Fruit fly (Drosophila melanogaster) whole organism, prepupa: ENCODE results near the gene HGTX.

Source experiments
- Blimp-1 ChIP-seq: fragments of 200-800 bp; sonication (Bioruptor generic); optimal IDR thresholded peaks from 3 replicates; lab custom pipeline; 2017; ENCODE audit warnings: missing biosample characterization, missing genetic modification characterization, mild to moderate bottlenecking, moderate library complexity, missing genetic modification reagents
- CG10631 ChIP-seq: fragments of 200-800 bp; sonication (Bioruptor generic); optimal IDR thresholded peaks from 2 replicates; lab custom pipeline; 2016; ENCODE audit warnings: missing biosample characterization, missing genetic modification characterization
- CG10669 ChIP-seq: fragments of 200-800 bp; sonication (Bioruptor generic); optimal IDR thresholded peaks from 3 replicates; lab custom pipeline; 2018; ENCODE audit warnings: missing biosample characterization, mild to moderate bottlenecking, missing genetic modification characterization, moderate library complexity
- CG11294 ChIP-seq: fragments of 200-800 bp; sonication (Bioruptor generic); IDR thresholded peaks from 2 replicates; pipeline ENCODE4 v1.3.6; 2022; ENCODE audit warnings: missing biosample characterization, missing genetic modification characterization
- CG11762 ChIP-seq: fragments of 200-800 bp; sonication (Bioruptor generic); optimal IDR thresholded peaks from 3 replicates; lab custom pipeline; 2016; ENCODE audit warnings: missing biosample characterization, missing genetic modification characterization; ENCODE audit not compliant: insufficient read depth
- CG11902 ChIP-seq: fragments of 200-800 bp; sonication (Bioruptor generic); optimal IDR thresholded peaks from 3 replicates; lab custom pipeline; 2016; ENCODE audit warnings: missing biosample characterization, missing genetic modification characterization
- CG15336 ChIP-seq: fragments of 200-800 bp; sonication (Bioruptor generic); IDR thresholded peaks from 2 replicates; pipeline ENCODE4 v1.3.6; 2022; ENCODE audit warnings: missing biosample characterization, missing genetic modification characterization
- CG16779 ChIP-seq: fragments of 200-800 bp; sonication (Bioruptor generic); optimal IDR thresholded peaks from 3 replicates; lab custom pipeline; 2017; ENCODE audit warnings: missing biosample characterization, mild to moderate bottlenecking, missing genetic modification characterization
- CG3032 ChIP-seq: fragments of 200-800 bp; optimal IDR thresholded peaks from 2 replicates; lab custom pipeline; 2019; ENCODE audit warnings: missing biosample characterization, mild to moderate bottlenecking, missing genetic modification characterization, moderate library complexity
- CG31627 ChIP-seq: fragments of 200-800 bp; sonication (Bioruptor generic); optimal IDR thresholded peaks from 3 replicates; lab custom pipeline; 2016; ENCODE audit warnings: missing biosample characterization, missing genetic modification characterization
- CG32006 ChIP-seq: fragments of 200-800 bp; sonication (Bioruptor generic); optimal IDR thresholded peaks from 3 replicates; lab custom pipeline; 2017; ENCODE audit warnings: missing biosample characterization, mild to moderate bottlenecking, missing genetic modification characterization
- CG34406 ChIP-seq: fragments of 200-800 bp; sonication (Bioruptor generic); optimal IDR thresholded peaks from 3 replicates; lab custom pipeline; 2016; ENCODE audit warnings: missing biosample characterization, missing genetic modification characterization
- CG3919 ChIP-seq: fragments of 200-800 bp; sonication (Bioruptor generic); optimal IDR thresholded peaks from 3 replicates; lab custom pipeline; 2016; ENCODE audit warnings: missing biosample characterization, missing genetic modification characterization
- CG4318 ChIP-seq: fragments of 200-800 bp; sonication (Bioruptor generic); optimal IDR thresholded peaks from 3 replicates; lab custom pipeline; 2017; ENCODE audit warnings: missing biosample characterization, mild to moderate bottlenecking, missing genetic modification characterization
- CG6163 ChIP-seq: fragments of 200-800 bp; sonication (Bioruptor generic); IDR thresholded peaks from 3 replicates; pipeline ENCODE4 v1.3.6; 2022; ENCODE audit warnings: missing biosample characterization, missing genetic modification characterization
- CG6276 ChIP-seq: fragments of 200-800 bp; sonication (Bioruptor generic); optimal IDR thresholded peaks from 2 replicates; lab custom pipeline; 2017; ENCODE audit warnings: missing biosample characterization, mild to moderate bottlenecking, missing genetic modification characterization
- CG6792 ChIP-seq: fragments of 200-800 bp; sonication (Bioruptor generic); optimal IDR thresholded peaks from 3 replicates; lab custom pipeline; 2016; ENCODE audit warnings: missing biosample characterization, missing genetic modification characterization
- CG6808 ChIP-seq: fragments of 200-800 bp; sonication (Bioruptor generic); optimal IDR thresholded peaks from 3 replicates; lab custom pipeline; 2017; ENCODE audit warnings: missing biosample characterization, missing genetic modification characterization, mild to moderate bottlenecking, moderate library complexity, missing genetic modification reagents
- CG6854 ChIP-seq: fragments of 200-800 bp; sonication (Bioruptor generic); optimal IDR thresholded peaks from 2 replicates; lab custom pipeline; 2017; ENCODE audit warnings: missing biosample characterization, mild to moderate bottlenecking, missing genetic modification characterization
- CG7368 ChIP-seq: fragments of 200-800 bp; sonication (Bioruptor generic); optimal IDR thresholded peaks from 3 replicates; lab custom pipeline; 2016; ENCODE audit warnings: missing biosample characterization, missing genetic modification characterization
- CG8119 ChIP-seq: fragments of 200-800 bp; sonication (Bioruptor generic); IDR thresholded peaks from 3 replicates; pipeline ENCODE4 v1.3.6; 2022; ENCODE audit warnings: missing biosample characterization, missing genetic modification characterization
- CG8632 ChIP-seq: fragments of 200-800 bp; sonication (Bioruptor generic); optimal IDR thresholded peaks from 3 replicates; lab custom pipeline; 2016; ENCODE audit warnings: missing biosample characterization, missing genetic modification characterization
- CG9139 ChIP-seq: fragments of 200-800 bp; sonication (Bioruptor generic); optimal IDR thresholded peaks from 3 replicates; lab custom pipeline; 2017; ENCODE audit warnings: missing biosample characterization, mild to moderate bottlenecking, missing genetic modification characterization
- Eip75B ChIP-seq: fragments of 200-800 bp; sonication (Bioruptor generic); optimal IDR thresholded peaks from 3 replicates; lab custom pipeline; 2016; ENCODE audit warnings: missing biosample characterization, missing genetic modification characterization
- Eip78C ChIP-seq: fragments of 200-800 bp; sonication (Bioruptor generic); peaks from one replicate; lab custom pipeline; 2016; ENCODE audit warnings: missing biosample characterization, missing genetic modification characterization
- Eip93F ChIP-seq: fragments of 200-800 bp; sonication (Bioruptor generic); optimal IDR thresholded peaks from 2 replicates; lab custom pipeline; 2016; ENCODE audit warnings: missing biosample characterization, mild to moderate bottlenecking, missing genetic modification characterization
- Ets96B ChIP-seq: fragments of 200-800 bp; optimal IDR thresholded peaks from 2 replicates; lab custom pipeline; 2019; ENCODE audit warnings: missing biosample characterization, mild to moderate bottlenecking, missing genetic modification characterization, moderate library complexity
- Hr38 ChIP-seq: sonication (Bioruptor generic); optimal IDR thresholded peaks from 2 replicates; lab custom pipeline; 2016; ENCODE audit warnings: missing biosample characterization, missing genetic modification characterization
- Hr39 ChIP-seq: fragments of 200-800 bp; sonication (Bioruptor generic); optimal IDR thresholded peaks from 2 replicates; lab custom pipeline; 2016; ENCODE audit warnings: missing biosample characterization, missing genetic modification characterization
- Hr4 ChIP-seq: fragments of 200-800 bp; sonication (Bioruptor generic); optimal IDR thresholded peaks from 3 replicates; lab custom pipeline; 2016; ENCODE audit warnings: missing biosample characterization, missing genetic modification characterization
- Lpt ChIP-seq: fragments of 200-800 bp; sonication (Bioruptor generic); optimal IDR thresholded peaks from 3 replicates; lab custom pipeline; 2016; ENCODE audit warnings: missing biosample characterization, missing genetic modification characterization
- Met ChIP-seq: fragments of 200-800 bp; sonication (Bioruptor generic); optimal IDR thresholded peaks from 3 replicates; lab custom pipeline; 2016; ENCODE audit warnings: missing biosample characterization, missing genetic modification characterization
- OdsH ChIP-seq: fragments of 200-800 bp; sonication (Bioruptor generic); optimal IDR thresholded peaks from 3 replicates; lab custom pipeline; 2016; ENCODE audit warnings: missing biosample characterization, missing genetic modification characterization
- Smox ChIP-seq: fragments of 200-800 bp; sonication (Bioruptor generic); optimal IDR thresholded peaks from 3 replicates; lab custom pipeline; 2016; ENCODE audit warnings: missing biosample characterization, missing genetic modification characterization
- Sox102F ChIP-seq: fragments of 200-800 bp; sonication (Bioruptor generic); optimal IDR thresholded peaks from 2 replicates; lab custom pipeline; 2016; ENCODE audit warnings: missing biosample characterization, mild to moderate bottlenecking, missing genetic modification characterization
- Sox15 ChIP-seq: fragments of 200-800 bp; sonication (Bioruptor generic); optimal IDR thresholded peaks from 3 replicates; lab custom pipeline; 2016; ENCODE audit warnings: missing biosample characterization, missing genetic modification characterization
- achi ChIP-seq: fragments of 200-800 bp; sonication (Bioruptor generic); optimal IDR thresholded peaks from 3 replicates; lab custom pipeline; 2016; ENCODE audit warnings: missing biosample characterization, missing genetic modification characterization
- acj6 ChIP-seq: fragments of 200-800 bp; sonication (Bioruptor generic); optimal IDR thresholded peaks from 3 replicates; lab custom pipeline; 2016; ENCODE audit warnings: missing biosample characterization, missing genetic modification characterization
- cyc ChIP-seq: fragments of 200-800 bp; sonication (Bioruptor generic); optimal IDR thresholded peaks from 3 replicates; lab custom pipeline; 2016; ENCODE audit warnings: missing biosample characterization, missing genetic modification characterization
- dac ChIP-seq: fragments of 200-800 bp; sonication (Bioruptor generic); optimal IDR thresholded peaks from 2 replicates; lab custom pipeline; 2017; ENCODE audit warnings: missing biosample characterization, mild to moderate bottlenecking, missing genetic modification characterization
- dsx ChIP-seq: fragments of 200-800 bp; optimal IDR thresholded peaks from 3 replicates; lab custom pipeline; 2019; ENCODE audit warnings: missing biosample characterization, mild to moderate bottlenecking, missing genetic modification characterization, moderate library complexity; ENCODE audit not compliant: poor library complexity, severe bottlenecking
- eg ChIP-seq: fragments of 200-800 bp; sonication (Bioruptor generic); IDR thresholded peaks from 3 replicates; pipeline ENCODE4 v1.3.6; 2022; ENCODE audit warnings: missing biosample characterization, missing genetic modification characterization
- esn ChIP-seq: fragments of 200-800 bp; sonication (Bioruptor generic); optimal IDR thresholded peaks from 2 replicates; lab custom pipeline; 2016; ENCODE audit warnings: missing biosample characterization, mild to moderate bottlenecking, missing genetic modification characterization, moderate library complexity
- fd59A ChIP-seq: fragments of 200-800 bp; sonication (Bioruptor generic); optimal IDR thresholded peaks from 2 replicates; lab custom pipeline; 2017; ENCODE audit warnings: missing biosample characterization, mild to moderate bottlenecking, missing genetic modification characterization, missing genetic modification reagents
- fd85E ChIP-seq: fragments of 200-800 bp; sonication (Bioruptor generic); optimal IDR thresholded peaks from 3 replicates; lab custom pipeline; 2016; ENCODE audit warnings: missing biosample characterization, missing genetic modification characterization
- fkh ChIP-seq: fragments of 200-800 bp; sonication (Bioruptor generic); optimal IDR thresholded peaks from 3 replicates; lab custom pipeline; 2017; ENCODE audit warnings: missing biosample characterization, mild to moderate bottlenecking, missing genetic modification characterization, moderate library complexity
- lz ChIP-seq: fragments of 200-800 bp; sonication (Bioruptor generic); optimal IDR thresholded peaks from 3 replicates; lab custom pipeline; 2016; ENCODE audit warnings: missing biosample characterization, missing genetic modification characterization
- net ChIP-seq: fragments of 200-800 bp; sonication (Bioruptor generic); optimal IDR thresholded peaks from 3 replicates; lab custom pipeline; 2016; ENCODE audit warnings: missing biosample characterization, missing genetic modification characterization
- pdm3 ChIP-seq: fragments of 200-800 bp; sonication (Bioruptor generic); optimal IDR thresholded peaks from 3 replicates; lab custom pipeline; 2016; ENCODE audit warnings: missing biosample characterization, missing genetic modification characterization
- salr ChIP-seq, 2 experiments: fragments of 200-800 bp; sonication (Bioruptor generic); optimal IDR thresholded peaks; 3 replicates each; lab custom pipeline; 2016 to 2018; ENCODE audit warnings: missing biosample characterization in 2 of 2, missing genetic modification characterization in 2 of 2, mild to moderate bottlenecking in 1 of 2
- spab ChIP-seq: fragments of 200-800 bp; sonication (Bioruptor generic); optimal IDR thresholded peaks from 2 replicates; lab custom pipeline; 2017; ENCODE audit warnings: missing biosample characterization, mild to moderate bottlenecking, missing genetic modification characterization, missing genetic modification reagents
- svp ChIP-seq: fragments of 200-800 bp; sonication (Bioruptor generic); peaks from one replicate; lab custom pipeline; 2016; ENCODE audit warnings: missing biosample characterization, missing genetic modification characterization
- topi ChIP-seq: fragments of 200-800 bp; sonication (Bioruptor generic); optimal IDR thresholded peaks from 3 replicates; lab custom pipeline; 2016; ENCODE audit warnings: missing biosample characterization, missing genetic modification characterization
- vri ChIP-seq: fragments of 200-800 bp; sonication (Bioruptor generic); optimal IDR thresholded peaks from 3 replicates; lab custom pipeline; 2016; ENCODE audit warnings: missing biosample characterization, mild to moderate bottlenecking, missing genetic modification characterization

The HGTX gene

DNA sequence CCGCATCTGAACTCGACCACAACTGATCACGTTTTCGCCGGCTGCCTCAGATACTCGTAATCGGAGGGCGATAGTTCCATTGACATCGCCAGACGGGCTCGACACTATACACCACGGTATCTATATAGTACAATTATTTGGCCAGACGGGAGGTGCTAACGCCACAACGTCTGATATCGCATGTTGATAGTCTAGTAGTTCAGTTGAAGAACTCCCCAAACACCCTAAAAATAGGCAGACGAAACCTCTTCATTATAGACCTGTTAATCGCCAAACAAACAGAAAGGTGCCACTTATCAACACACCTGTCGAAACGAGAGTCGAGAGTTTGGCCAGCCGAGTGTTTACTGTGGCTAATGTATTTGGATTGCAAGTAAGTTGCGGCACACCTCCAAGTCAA lies 44.3 kb downstream of the HGTX start:
- no peak for TF ChIP-seq CG10631 (GFP tag; lab: Kevin White, UChicago)
- no peak for TF ChIP-seq salr (GFP tag; optimal IDR thresholded peaks at IDR 0.05; lab: Kevin White, UChicago)
- no peak for TF ChIP-seq pdm3 (GFP tag; lab: Kevin White, UChicago)
- no peak for TF ChIP-seq spab (GFP tag; lab: Kevin White, UChicago)
- TF ChIP-seq Blimp-1 (GFP tag; lab: Kevin White, UChicago) = no peak
- no peak for TF ChIP-seq OdsH (GFP tag; lab: Kevin White, UChicago)
- no peak for TF ChIP-seq eg
- TF ChIP-seq CG31627 (GFP tag; lab: Kevin White, UChicago) = no peak
- no peak for TF ChIP-seq Sox102F (GFP tag; lab: Kevin White, UChicago)
- no peak for TF ChIP-seq CG6276 (GFP tag; lab: Kevin White, UChicago)
- TF ChIP-seq esn (GFP tag; lab: Kevin White, UChicago) = no peak
- no peak for TF ChIP-seq Smox (GFP tag; lab: Kevin White, UChicago)
- TF ChIP-seq CG4318 (GFP tag; lab: Kevin White, UChicago) = no peak
- TF ChIP-seq Eip78C (GFP tag; lab: Kevin White, UChicago) = peak; percentile 35
- no peak for TF ChIP-seq cyc (GFP tag; lab: Kevin White, UChicago)
- TF ChIP-seq Eip75B = no peak
- TF ChIP-seq Hr4 (GFP tag; lab: Kevin White, UChicago) = no peak
- peak; percentile 37 for TF ChIP-seq svp (GFP tag; lab: Kevin White, UChicago)
- TF ChIP-seq vri (GFP tag; lab: Kevin White, UChicago) = no peak
- TF ChIP-seq CG9139 = no peak
- no peak for TF ChIP-seq CG6792 (GFP tag; lab: Kevin White, UChicago)
- no peak for TF ChIP-seq CG11902 (GFP tag; lab: Kevin White, UChicago)
- no peak for TF ChIP-seq CG34406 (GFP tag; lab: Kevin White, UChicago)
- TF ChIP-seq Lpt (GFP tag; lab: Kevin White, UChicago) = no peak
- no peak for TF ChIP-seq topi (GFP tag; lab: Kevin White, UChicago)
- TF ChIP-seq CG6808 (GFP tag; lab: Kevin White, UChicago) = peak; percentile 20
- TF ChIP-seq lz (GFP tag; lab: Kevin White, UChicago) = no peak
- TF ChIP-seq fd59A (GFP tag; lab: Kevin White, UChicago) = no peak
- no peak for TF ChIP-seq Hr38 (GFP tag; lab: Kevin White, UChicago)
- TF ChIP-seq CG8632 (GFP tag; lab: Kevin White, UChicago) = no peak
- TF ChIP-seq CG6854 (GFP tag; lab: Kevin White, UChicago) = no peak
- TF ChIP-seq Met = no peak
- no peak for TF ChIP-seq CG6163 (GFP tag; lab: Robert Waterston, UW)
- TF ChIP-seq fd85E (GFP tag; lab: Kevin White, UChicago) = no peak
- no peak for TF ChIP-seq net (GFP tag; lab: Kevin White, UChicago)
- no peak for TF ChIP-seq dac (GFP tag; lab: Kevin White, UChicago)
- no peak for TF ChIP-seq CG10669 (GFP tag; lab: Kevin White, UChicago)
- no peak for TF ChIP-seq CG3919 (GFP tag; lab: Kevin White, UChicago)
- no peak for TF ChIP-seq Sox15
- no peak for TF ChIP-seq Eip93F (GFP tag; lab: Kevin White, UChicago)
- no peak for TF ChIP-seq acj6 (GFP tag; lab: Kevin White, UChicago)
- no peak for TF ChIP-seq CG11294
- no peak for TF ChIP-seq Ets96B (tag; lab: Kevin White, UChicago)
- TF ChIP-seq CG3032 (tag; lab: Kevin White, UChicago) = no peak
- no peak for TF ChIP-seq CG11762 (GFP tag; lab: Kevin White, UChicago)
- no peak for TF ChIP-seq CG16779 (tag; lab: Kevin White, UChicago)
- no peak for TF ChIP-seq Hr39
- TF ChIP-seq CG7368 (GFP tag; lab: Kevin White, UChicago) = no peak
- no peak for TF ChIP-seq CG8119 (GFP tag; lab: Robert Waterston, UW)
- TF ChIP-seq CG15336 (GFP tag; lab: Robert Waterston, UW) = no peak
- TF ChIP-seq achi (GFP tag; lab: Kevin White, UChicago) = no peak
- TF ChIP-seq fkh (GFP tag; lab: Kevin White, UChicago) = peak; percentile 95
- TF ChIP-seq dsx (GFP tag; lab: Kevin White, UChicago) = peak; percentile 26
- TF ChIP-seq CG32006 (GFP tag; lab: Kevin White, UChicago) = peak; percentile 3
